Fruit fly (Drosophila melanogaster) whole organism, prepupa: ENCODE measurements around the gene Acbp6.

Experiments used
- CG34406 ChIP-seq: fragments of 200-800 bp; sonication (Bioruptor generic); optimal IDR thresholded peaks from 3 replicates; lab custom pipeline; 2016; ENCODE audit warnings: missing biosample characterization, missing genetic modification characterization
- CG3919 ChIP-seq: fragments of 200-800 bp; sonication (Bioruptor generic); optimal IDR thresholded peaks from 3 replicates; lab custom pipeline; 2016; ENCODE audit warnings: missing biosample characterization, missing genetic modification characterization
- CG6276 ChIP-seq: fragments of 200-800 bp; sonication (Bioruptor generic); optimal IDR thresholded peaks from 2 replicates; lab custom pipeline; 2017; ENCODE audit warnings: missing biosample characterization, mild to moderate bottlenecking, missing genetic modification characterization
- Eip78C ChIP-seq: fragments of 200-800 bp; sonication (Bioruptor generic); peaks from one replicate; lab custom pipeline; 2016; ENCODE audit warnings: missing biosample characterization, missing genetic modification characterization
- Hr4 ChIP-seq: fragments of 200-800 bp; sonication (Bioruptor generic); optimal IDR thresholded peaks from 3 replicates; lab custom pipeline; 2016; ENCODE audit warnings: missing biosample characterization, missing genetic modification characterization
- Smox ChIP-seq: fragments of 200-800 bp; sonication (Bioruptor generic); optimal IDR thresholded peaks from 3 replicates; lab custom pipeline; 2016; ENCODE audit warnings: missing biosample characterization, missing genetic modification characterization
- Sox15 ChIP-seq: fragments of 200-800 bp; sonication (Bioruptor generic); optimal IDR thresholded peaks from 3 replicates; lab custom pipeline; 2016; ENCODE audit warnings: missing biosample characterization, missing genetic modification characterization
- lz ChIP-seq: fragments of 200-800 bp; sonication (Bioruptor generic); optimal IDR thresholded peaks from 3 replicates; lab custom pipeline; 2016; ENCODE audit warnings: missing biosample characterization, missing genetic modification characterization

DNA sequence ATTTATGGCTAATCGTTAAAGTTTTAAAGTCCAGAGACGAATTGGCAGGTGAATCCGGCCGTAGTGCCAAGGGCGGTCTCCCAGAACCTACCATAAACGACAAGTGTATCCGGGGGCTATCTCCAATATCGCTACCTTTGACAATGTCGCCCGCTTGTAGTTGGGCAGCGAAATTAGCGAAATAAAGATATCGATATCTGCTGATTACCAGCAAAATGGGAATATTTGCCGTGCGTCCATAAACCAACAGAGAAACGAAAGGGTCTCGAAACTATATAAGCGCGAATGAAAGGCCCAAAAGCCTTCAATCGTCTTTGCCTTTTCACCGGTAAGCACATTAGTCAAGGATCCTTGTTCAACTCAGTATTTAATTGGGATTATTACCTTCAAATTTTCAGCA is 1.9 kb downstream of the Acbp6 start, which contains the start of gene Acbp3:
- TF ChIP-seq CG3919 (no peak), lz (GFP tag; lab: Kevin White, UChicago) (no peak), CG6276 (GFP tag; lab: Kevin White, UChicago) (no peak), Smox (GFP tag; lab: Kevin White, UChicago) (no peak), CG34406 (GFP tag; lab: Kevin White, UChicago) (no peak), Hr4 (GFP tag; lab: Kevin White, UChicago) (no peak), Sox15 (no peak), Eip78C (GFP tag; lab: Kevin White, UChicago) (peak; percentile 3)
